Worm (Caenorhabditis elegans) whole organism, L4/young adult: Measurements from ENCODE around the gene fubl-2.

Experiments
- W03F9.2 ChIP-seq: fragments of 150-350 bp; optimal IDR thresholded peaks from 2 replicates; lab custom pipeline; 2014; ENCODE audit warnings: missing biosample characterization, missing genetic modification characterization
- dao-5 ChIP-seq: sonication (generic microtip); optimal IDR thresholded peaks from 2 replicates; lab custom pipeline; 2016; ENCODE audit warnings: missing genotype, missing genetic modification characterization, moderate library complexity, missing compliant biosample characterization
- him-1 ChIP-seq: sonication (generic microtip); optimal IDR thresholded peaks from 2 replicates; lab custom pipeline; 2016; ENCODE audit warnings: missing genotype, missing genetic modification reagents, missing genetic modification characterization, missing compliant biosample characterization

- TF ChIP-seq him-1 (tag; lab: Kevin White, UChicago) = no peak
- TF ChIP-seq W03F9.2 (tag; lab: Kevin White, UChicago) = no peak
- TF ChIP-seq dao-5 (tag; lab: Kevin White, UChicago) = no peak
These were observed 4.4 kb downstream of the fubl-2 start for ce11 chrIII:7083106-7083505.
